Fruit fly (Drosophila melanogaster): ENCODE measurements around the gene beta-Man.
A peak's percentile ranks its signal among the peaks of the same experiment; 100 is the strongest.

Gene beta-Man

DNA sequence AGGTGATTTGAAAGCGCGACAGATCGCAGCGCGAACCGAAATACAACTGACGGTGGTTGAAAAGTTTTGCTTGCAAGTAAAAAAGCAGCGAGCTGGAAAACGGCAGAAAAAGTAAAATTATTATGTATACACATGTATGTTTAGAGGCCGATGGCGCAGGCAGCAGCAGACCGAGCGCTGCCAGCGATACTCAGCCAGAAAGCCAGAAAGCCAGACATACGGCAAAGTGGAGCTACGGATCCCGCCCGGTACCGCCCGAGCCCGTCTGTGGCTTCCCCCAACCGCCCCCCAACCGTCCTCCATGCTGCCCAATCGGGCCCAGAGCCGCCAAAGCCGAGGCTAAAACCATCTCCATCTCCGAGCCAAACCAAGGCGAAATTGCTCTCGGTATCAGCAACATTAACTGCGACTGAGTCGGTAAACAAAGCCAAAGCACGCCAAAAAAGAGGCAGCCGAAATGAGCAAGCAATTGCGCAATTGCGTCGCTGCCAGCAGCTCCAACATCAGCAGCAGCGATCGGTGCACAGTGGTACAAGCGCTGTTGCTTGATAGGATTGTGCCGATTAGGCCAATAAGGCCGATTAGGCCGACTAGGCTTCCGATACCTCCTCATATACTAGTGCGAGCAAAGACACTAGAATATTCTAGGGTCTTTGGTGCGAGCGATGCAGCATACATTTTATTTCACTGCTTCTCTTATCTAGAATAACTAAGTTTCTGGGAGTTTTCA lies 18.4 kb downstream of the beta-Man start, which contains the start of gene CG14636 (continued):
- peak; percentile 46 for TF ChIP-seq crc (GFP tag; optimal IDR thresholded peaks at IDR 0.05)
- TF ChIP-seq Atf3 (GFP tag; optimal IDR thresholded peaks at IDR 0.05), result peak; percentile 28
- TF ChIP-seq CG9437 (GFP tag; optimal IDR thresholded peaks at IDR 0.05), result peak; percentile 31
- peak; percentile 71 for TF ChIP-seq CG3281 (GFP tag; optimal IDR thresholded peaks at IDR 0.05)
- TF ChIP-seq CG9932 (GFP tag; IDR thresholded peaks at IDR 0.05), result peak; percentile 83
- peak; percentile 77 for TF ChIP-seq CG2120 (GFP tag; optimal IDR thresholded peaks at IDR 0.05)
- peak; percentile 28 for TF ChIP-seq sqz (GFP tag; optimal IDR thresholded peaks at IDR 0.05)
- TF ChIP-seq CG1792 (GFP tag; optimal IDR thresholded peaks at IDR 0.05), result peak; percentile 37
- no peak for TF ChIP-seq dmrt11E (tag; optimal IDR thresholded peaks at IDR 0.05)
- TF ChIP-seq Hand (GFP tag; optimal IDR thresholded peaks at IDR 0.05), result peak; percentile 19
- TF ChIP-seq Poxn (GFP tag; IDR thresholded peaks at IDR 0.05), result 0 out of 2 replicates have a peak, but pooled peaks have one; percentile 16
- no peak for TF ChIP-seq CG31365 (tag; optimal IDR thresholded peaks at IDR 0.05)
- TF ChIP-seq sens (GFP tag), result peak; percentile 77
- no peak for TF ChIP-seq CG33557 (GFP tag; optimal IDR thresholded peaks at IDR 0.05)
- peak; percentile 54; the same call in 1 of the 3 replicates for TF ChIP-seq HLH4C (GFP tag; IDR thresholded peaks at IDR 0.05; ENCODE audit: partially characterized antibody)
- TF ChIP-seq CG3838 (GFP tag; optimal IDR thresholded peaks at IDR 0.05), result no peak
- peak; percentile 82 for TF ChIP-seq dmrt99B (tag; optimal IDR thresholded peaks at IDR 0.05)
- TF ChIP-seq CG30431 (GFP tag; optimal IDR thresholded peaks at IDR 0.05), result peak; percentile 20
- peak; percentile 25 for TF ChIP-seq gcm2 (GFP tag; optimal IDR thresholded peaks at IDR 0.05)
- TF ChIP-seq inv (GFP tag; IDR thresholded peaks at IDR 0.05; ENCODE audit: partially characterized antibody), result no peak; the same call in 1 of the 2 replicates
- TF ChIP-seq Bteb2 (GFP tag; optimal IDR thresholded peaks at IDR 0.05), result peak; percentile 50
- peak; percentile 62; the same call in 1 of the 3 replicates for TF ChIP-seq Mrtf (GFP tag; IDR thresholded peaks at IDR 0.05)
- TF ChIP-seq twi (tag; optimal IDR thresholded peaks at IDR 0.05), result no peak
- peak; percentile 84 for TF ChIP-seq Fer1 (GFP tag; optimal IDR thresholded peaks at IDR 0.05)
- TF ChIP-seq nom (GFP tag; optimal IDR thresholded peaks at IDR 0.05), result peak; percentile 34
- peak; percentile 82 for TF ChIP-seq CG32532 (GFP tag; IDR thresholded peaks at IDR 0.05)
- no peak for TF ChIP-seq oc (tag; optimal IDR thresholded peaks at IDR 0.05)
- TF ChIP-seq toy (GFP tag; IDR thresholded peaks at IDR 0.05), result 0 out of 2 replicates have a peak, but pooled peaks have one; percentile 15
- TF ChIP-seq pfk (GFP tag; optimal IDR thresholded peaks at IDR 0.05), result no peak
- peak; percentile 23 for TF ChIP-seq ewg (GFP tag; optimal IDR thresholded peaks at IDR 0.05)
- TF ChIP-seq gsb-n (tag; optimal IDR thresholded peaks at IDR 0.05), result no peak
- peak; percentile 74 for TF ChIP-seq E2f1 (GFP tag; IDR thresholded peaks at IDR 0.05)
- peak; percentile 73 for TF ChIP-seq CG15514 (GFP tag; optimal IDR thresholded peaks at IDR 0.05)
- peak; percentile 21 for TF ChIP-seq CG10267 (tag; optimal IDR thresholded peaks at IDR 0.05)
- TF ChIP-seq mirr (GFP tag; optimal IDR thresholded peaks at IDR 0.05), result peak; percentile 51
- peak; percentile 77 for TF ChIP-seq Meics (GFP tag; optimal IDR thresholded peaks at IDR 0.05)
- no peak for TF ChIP-seq kay (GFP tag; optimal IDR thresholded peaks at IDR 0.05)
- peak; percentile 83 for TF ChIP-seq Atf6 (GFP tag; IDR thresholded peaks at IDR 0.05)
- TF ChIP-seq mld (GFP tag; IDR thresholded peaks at IDR 0.05; ENCODE audit: partially characterized antibody), result no peak
- TF ChIP-seq Kr (GFP tag; optimal IDR thresholded peaks at IDR 0.05), result no peak
- no peak for TF ChIP-seq dan (GFP tag; IDR thresholded peaks at IDR 0.05)
- TF ChIP-seq nerfin-1 (tag; optimal IDR thresholded peaks at IDR 0.05), result peak; percentile 21
- peak; percentile 74 for TF ChIP-seq sisA (GFP tag; IDR thresholded peaks at IDR 0.05)
- no peak for TF ChIP-seq Tbp (GFP tag; optimal IDR thresholded peaks at IDR 0.05)
- no peak for TF ChIP-seq crp (GFP tag; optimal IDR thresholded peaks at IDR 0.05)
- TF ChIP-seq CG14965 (GFP tag; optimal IDR thresholded peaks at IDR 0.05; ENCODE audit: borderline replicate concordance), result no peak
- TF ChIP-seq stwl (tag; optimal IDR thresholded peaks at IDR 0.05), result no peak
- peak; percentile 75; the same call in 1 of the 2 replicates for TF ChIP-seq rib (GFP tag; IDR thresholded peaks at IDR 0.05)
- TF ChIP-seq CG7987 (GFP tag; optimal IDR thresholded peaks at IDR 0.05), result no peak
